Fruit fly (Drosophila melanogaster): ENCODE measurements around the gene Cpr73D.

Gene Cpr73D

dm6 chr3L:16957534-16958396 is at the start of gene Cpr73D:
Cpr73D (minus strand) TSS chr3L:16957689.
- TF ChIP-seq CG10348 (GFP tag; IDR thresholded peaks at IDR 0.05): no peak
- TF ChIP-seq fd96Ca (GFP tag; IDR thresholded peaks at IDR 0.05): peak; percentile 53; the same call in 2 of the 3 replicates
- TF ChIP-seq CG15710 (tag; optimal IDR thresholded peaks at IDR 0.05): no peak
- no peak for TF ChIP-seq CG9948 (tag; optimal IDR thresholded peaks at IDR 0.05)
- TF ChIP-seq CG4496 (GFP tag; IDR thresholded peaks at IDR 0.05): peak; percentile 58
- no peak for TF ChIP-seq CG12605 (GFP tag; IDR thresholded peaks at IDR 0.05)
- TF ChIP-seq Ets98B (GFP tag; IDR thresholded peaks at IDR 0.05): peak; percentile 57; the same call in 1 of the 2 replicates
- TF ChIP-seq Pif1A (GFP tag; optimal IDR thresholded peaks at IDR 0.05): no peak
- TF ChIP-seq CG32121 (GFP tag; IDR thresholded peaks at IDR 0.05): peak; percentile 49
- peak; percentile 1 for TF ChIP-seq Snoo (tag; optimal IDR thresholded peaks at IDR 0.05)
- no peak for TF ChIP-seq CG34367 (tag; optimal IDR thresholded peaks at IDR 0.05)

- TF ChIP-seq CG8159 (tag; optimal IDR thresholded peaks at IDR 0.05) (peak; percentile 56), D1 (tag; optimal IDR thresholded peaks at IDR 0.05) (no peak), Snoo (tag; optimal IDR thresholded peaks at IDR 0.05) (peak; percentile 49), CG34367 (tag; optimal IDR thresholded peaks at IDR 0.05) (peak; percentile 40), CG13204 (GFP tag; optimal IDR thresholded peaks at IDR 0.05) (peak; percentile 56), CG32121 (GFP tag; IDR thresholded peaks at IDR 0.05) (no peak), CG12605 (GFP tag; IDR thresholded peaks at IDR 0.05) (peak; percentile 17; the same call in 1 of the 2 replicates), EcR (GFP tag; optimal IDR thresholded peaks at IDR 0.05) (peak; percentile 60), Pif1B (GFP tag; optimal IDR thresholded peaks at IDR 0.05) (peak; percentile 55), CG9948 (tag; optimal IDR thresholded peaks at IDR 0.05) (peak; percentile 52), Pif1A (GFP tag; optimal IDR thresholded peaks at IDR 0.05) (peak; percentile 24), gl (tag; optimal IDR thresholded peaks at IDR 0.05) (no peak), Ets98B (GFP tag; IDR thresholded peaks at IDR 0.05) (peak; percentile 72), CG4496 (GFP tag; IDR thresholded peaks at IDR 0.05) (peak; percentile 64), rn (GFP tag; IDR thresholded peaks at IDR 0.05) (no peak), CG14655 (GFP tag; optimal IDR thresholded peaks at IDR 0.05) (peak; percentile 50), fd96Ca (GFP tag; IDR thresholded peaks at IDR 0.05) (peak; percentile 65), CG15710 (tag; optimal IDR thresholded peaks at IDR 0.05) (peak; percentile 60), CG17806 (tag; optimal IDR thresholded peaks at IDR 0.05) (peak; percentile 57), CG10348 (GFP tag; IDR thresholded peaks at IDR 0.05) (0 out of 2 replicates have a peak, but pooled peaks have one; percentile 28), CG8301 (tag; optimal IDR thresholded peaks at IDR 0.05) (peak; percentile 44)
These were observed 49.6 kb upstream of the Cpr73D start for dm6 chr3L:17007041-17007471.

dm6 chr3L:17006250-17006693 is 48.8 kb upstream of the Cpr73D start:
- TF ChIP-seq CG32121 (GFP tag; IDR thresholded peaks at IDR 0.05): 0 out of 2 replicates have a peak, but pooled peaks have one; percentile 9
- no peak for TF ChIP-seq D1 (tag; optimal IDR thresholded peaks at IDR 0.05)
- TF ChIP-seq CG4496 (GFP tag; IDR thresholded peaks at IDR 0.05): peak; percentile 63; the same call in 2 of the 3 replicates

- TF ChIP-seq Ets98B (GFP tag; IDR thresholded peaks at IDR 0.05) (no peak), gl (tag; optimal IDR thresholded peaks at IDR 0.05) (no peak), CG10348 (GFP tag; IDR thresholded peaks at IDR 0.05) (no peak), EcR (GFP tag; optimal IDR thresholded peaks at IDR 0.05) (no peak)
These were observed 47.9 kb upstream of the Cpr73D start for dm6 chr3L:17005415-17005796.

- TF ChIP-seq CG12605 (GFP tag; IDR thresholded peaks at IDR 0.05): no peak
- 0 out of 2 replicates have a peak, but pooled peaks have one; percentile 20 for TF ChIP-seq CG10348 (GFP tag; IDR thresholded peaks at IDR 0.05)
- peak; percentile 30 for TF ChIP-seq CG15710 (tag; optimal IDR thresholded peaks at IDR 0.05)
- peak; percentile 46 for TF ChIP-seq Pif1A (GFP tag; optimal IDR thresholded peaks at IDR 0.05)
- 0 out of 3 replicates have a peak, but pooled peaks have one; percentile 64 for TF ChIP-seq fd96Ca (GFP tag; IDR thresholded peaks at IDR 0.05)
- TF ChIP-seq EcR (GFP tag; optimal IDR thresholded peaks at IDR 0.05): peak; percentile 37
- TF ChIP-seq CG17806 (tag; optimal IDR thresholded peaks at IDR 0.05): peak; percentile 17
- no peak for TF ChIP-seq CG14655 (GFP tag; optimal IDR thresholded peaks at IDR 0.05)
- peak; percentile 24; the same call in 1 of the 3 replicates for TF ChIP-seq CG4496 (GFP tag; IDR thresholded peaks at IDR 0.05)
These were observed 47.4 kb upstream of the Cpr73D start for dm6 chr3L:17004765-17005414.

dm6 chr3L:17004218-17004759 is 46.8 kb upstream of the Cpr73D start:
- peak; percentile 85 for TF ChIP-seq CG8301 (tag; optimal IDR thresholded peaks at IDR 0.05)
- peak; percentile 70 for TF ChIP-seq gl (tag; optimal IDR thresholded peaks at IDR 0.05)
- TF ChIP-seq CG17806 (tag; optimal IDR thresholded peaks at IDR 0.05): peak; percentile 92
- TF ChIP-seq CG8159 (tag; optimal IDR thresholded peaks at IDR 0.05): peak; percentile 97
- TF ChIP-seq CG9948 (tag; optimal IDR thresholded peaks at IDR 0.05): peak; percentile 85
- TF ChIP-seq D1 (tag; optimal IDR thresholded peaks at IDR 0.05): peak; percentile 71
- peak; percentile 85 for TF ChIP-seq CG32121 (GFP tag; IDR thresholded peaks at IDR 0.05)
- peak; percentile 84 for TF ChIP-seq Pif1B (GFP tag; optimal IDR thresholded peaks at IDR 0.05)
- peak; percentile 75 for TF ChIP-seq CG10348 (GFP tag; IDR thresholded peaks at IDR 0.05)
- peak; percentile 89 for TF ChIP-seq CG14655 (GFP tag; optimal IDR thresholded peaks at IDR 0.05)
- TF ChIP-seq CG12605 (GFP tag; IDR thresholded peaks at IDR 0.05): 0 out of 2 replicates have a peak, but pooled peaks have one; percentile 38
- TF ChIP-seq Snoo (tag; optimal IDR thresholded peaks at IDR 0.05): peak; percentile 84
- TF ChIP-seq CG15710 (tag; optimal IDR thresholded peaks at IDR 0.05): peak; percentile 96
- TF ChIP-seq EcR (GFP tag; optimal IDR thresholded peaks at IDR 0.05): peak; percentile 76
- peak; percentile 76 for TF ChIP-seq rn (GFP tag; IDR thresholded peaks at IDR 0.05)
- peak; percentile 90 for TF ChIP-seq CG13204 (GFP tag; optimal IDR thresholded peaks at IDR 0.05)
- peak; percentile 93 for TF ChIP-seq CG34367 (tag; optimal IDR thresholded peaks at IDR 0.05)
- peak; percentile 85 for TF ChIP-seq fd96Ca (GFP tag; IDR thresholded peaks at IDR 0.05)
- TF ChIP-seq Pif1A (GFP tag; optimal IDR thresholded peaks at IDR 0.05): peak; percentile 84
- peak; percentile 71 for TF ChIP-seq Ets98B (GFP tag; IDR thresholded peaks at IDR 0.05)
- TF ChIP-seq CG4496 (GFP tag; IDR thresholded peaks at IDR 0.05): peak; percentile 88
